Worm (Caenorhabditis elegans): ENCODE results near the gene srp-8.

DNA sequence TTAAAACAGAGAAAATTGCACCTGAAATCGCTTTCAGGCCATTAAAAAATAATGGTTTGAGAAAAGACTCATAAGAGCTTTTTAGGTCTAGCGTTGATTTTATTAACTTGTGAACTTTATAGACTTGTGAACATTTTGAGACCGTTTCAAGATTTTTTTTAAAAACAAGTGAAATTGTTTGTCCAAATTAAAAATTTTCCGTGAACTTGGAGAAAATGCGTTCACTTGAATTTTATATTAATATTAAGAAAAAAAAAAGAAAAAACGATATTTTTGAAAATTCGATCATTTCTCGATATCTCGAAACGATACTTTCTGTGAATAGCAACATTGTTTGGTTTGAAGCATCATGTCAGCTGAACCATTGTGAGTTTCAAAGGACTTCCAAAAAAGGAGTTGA lies 6.9 kb downstream of the srp-8 start, which contains the start of gene F20D6.1:
- TF ChIP-seq ama-1 (optimal IDR thresholded peaks at IDR 0.05) (no peak), hmbx-1 (tag; optimal IDR thresholded peaks at IDR 0.05) (no peak), pes-1 (GFP tag; IDR thresholded peaks at IDR 0.05) (no peak), sea-1 (GFP tag; conservative IDR thresholded peaks at IDR 0.05) (no peak), aly-1 (tag; optimal IDR thresholded peaks at IDR 0.05) (no peak), ceh-36 (tag; optimal IDR thresholded peaks at IDR 0.05) (no peak)

Data from whole organism, early embryonic.